Worm (Caenorhabditis elegans) whole organism, young adult: Measurements from ENCODE around the gene srx-90.
A peak's percentile ranks its signal among the peaks of the same experiment; 100 is the strongest.

Experiments used
- B0336.3 ChIP-seq: fragments of 200-800 bp; sonication (Bioruptor generic); IDR thresholded peaks from 2 replicates; pipeline ENCODE4 v1.3.6; 2022; ENCODE audit warnings: missing genetic modification characterization, missing compliant biosample characterization
- F22D6.2 ChIP-seq: sonication (generic microtip); optimal IDR thresholded peaks from 2 replicates; lab custom pipeline; 2016; ENCODE audit warnings: mild to moderate bottlenecking, missing genetic modification characterization, missing compliant biosample characterization
- F49E8.2 ChIP-seq: sonication (generic microtip); optimal IDR thresholded peaks from 3 replicates; lab custom pipeline; 2017; ENCODE audit warnings: missing genetic modification characterization, mild to moderate bottlenecking, missing compliant biosample characterization, antibody characterized with exemption, moderate library complexity; ENCODE audit not compliant: insufficient read depth
- F55B11.4 ChIP-seq: sonication (generic microtip); optimal IDR thresholded peaks from 2 replicates; lab custom pipeline; 2016; ENCODE audit warnings: missing compliant biosample characterization, missing genetic modification characterization, borderline replicate concordance; ENCODE audit not compliant: insufficient read depth
- K11D2.4 ChIP-seq: fragments of 200-800 bp; sonication (Bioruptor generic); IDR thresholded peaks from 2 replicates; pipeline ENCODE4 v1.3.6; 2022; ENCODE audit warnings: missing genetic modification reagents, missing genetic modification characterization, missing compliant biosample characterization
- K12H6.12 ChIP-seq: fragments of 200-800 bp; sonication (Bioruptor generic); optimal IDR thresholded peaks from 2 replicates; lab custom pipeline; 2018; ENCODE audit warnings: mild to moderate bottlenecking, missing genetic modification characterization, missing compliant biosample characterization
- Y56A3A.18 ChIP-seq: fragments of 200-800 bp; sonication (Bioruptor generic); IDR thresholded peaks from 2 replicates; pipeline ENCODE4 v1.3.6; 2022; ENCODE audit warnings: missing genetic modification reagents, missing genetic modification characterization, missing compliant biosample characterization
- Y67H2A.10 ChIP-seq: fragments of 200-800 bp; sonication (Bioruptor generic); conservative IDR thresholded peaks from 2 replicates; pipeline ENCODE4 v1.3.6; 2022; ENCODE audit warnings: missing genetic modification reagents, missing genetic modification characterization, missing compliant biosample characterization
- Y95B8A.8 ChIP-seq: fragments of 200-800 bp; sonication (Bioruptor generic); IDR thresholded peaks from 2 replicates; pipeline ENCODE4 v1.3.6; 2022; ENCODE audit warnings: missing genetic modification reagents, missing genetic modification characterization, missing compliant biosample characterization
- akir-1 ChIP-seq: fragments of 200-800 bp; sonication (Bioruptor generic); optimal IDR thresholded peaks from 2 replicates; lab custom pipeline; 2018; ENCODE audit warnings: mild to moderate bottlenecking, missing genetic modification characterization, moderate library complexity, missing compliant biosample characterization
- aptf-2 ChIP-seq: fragments of 200-800 bp; sonication (Bioruptor generic); conservative IDR thresholded peaks from 2 replicates; pipeline ENCODE4 v1.3.6; 2022; ENCODE audit warnings: missing genetic modification reagents, missing genetic modification characterization, missing compliant biosample characterization
- atf-7 ChIP-seq: sonication (generic microtip); optimal IDR thresholded peaks from 2 replicates; lab custom pipeline; 2017; ENCODE audit warnings: mild to moderate bottlenecking, missing genetic modification characterization, missing compliant biosample characterization
- cebp-1 ChIP-seq, 2 experiments: fragments of 200-800 bp in 1 of 2; sonication (Bioruptor generic) in 1 of 2; sonication (generic microtip) in 1 of 2; IDR thresholded peaks in 1 of 2; optimal IDR thresholded peaks in 1 of 2; 2 replicates each; pipeline versions ENCODE4 v1.3.6 to Lab custom; 2017 to 2022; ENCODE audit warnings: missing compliant biosample characterization in 2 of 2, missing genetic modification characterization in 2 of 2, mild to moderate bottlenecking in 1 of 2, missing genetic modification reagents in 1 of 2, moderate library complexity in 1 of 2
- cebp-2 ChIP-seq: fragments of 200-800 bp; sonication (Bioruptor generic); IDR thresholded peaks from 2 replicates; pipeline ENCODE4 v1.3.6; 2022; ENCODE audit warnings: missing genetic modification characterization, missing compliant biosample characterization
- ceh-100 ChIP-seq: fragments of 200-800 bp; sonication (Bioruptor generic); IDR thresholded peaks from 2 replicates; pipeline ENCODE4 v1.3.6; 2022; ENCODE audit warnings: missing genetic modification reagents, missing genetic modification characterization, missing compliant biosample characterization
- ceh-27 ChIP-seq: fragments of 200-800 bp; sonication (Bioruptor generic); optimal IDR thresholded peaks from 2 replicates; lab custom pipeline; 2018; ENCODE audit warnings: mild to moderate bottlenecking, missing genetic modification characterization, moderate library complexity, missing compliant biosample characterization
- ceh-40 ChIP-seq: fragments of 200-800 bp; sonication (Bioruptor generic); IDR thresholded peaks from 2 replicates; pipeline ENCODE4 v1.3.6; 2022; ENCODE audit warnings: missing genetic modification characterization, missing compliant biosample characterization
- ceh-91 ChIP-seq: fragments of 200-800 bp; sonication (Bioruptor generic); IDR thresholded peaks from 2 replicates; pipeline ENCODE4 v1.3.6; 2022; ENCODE audit warnings: missing genetic modification reagents, missing genetic modification characterization, missing compliant biosample characterization
- dox-1 ChIP-seq: fragments of 200-800 bp; sonication (Bioruptor generic); IDR thresholded peaks from 2 replicates; pipeline ENCODE4 v1.3.6; 2022; ENCODE audit warnings: missing genetic modification reagents, missing genetic modification characterization, missing compliant biosample characterization
- dpff-1 ChIP-seq: sonication (generic microtip); optimal IDR thresholded peaks from 2 replicates; lab custom pipeline; 2017; ENCODE audit warnings: mild to moderate bottlenecking, missing genetic modification characterization, missing compliant biosample characterization
- egl-44 ChIP-seq: fragments of 200-800 bp; sonication (Bioruptor generic); IDR thresholded peaks from 2 replicates; pipeline ENCODE4 v1.3.6; 2022; ENCODE audit warnings: missing genetic modification reagents, missing genetic modification characterization, missing compliant biosample characterization
- gei-17 ChIP-seq: fragments of 200-800 bp; sonication (Bioruptor generic); optimal IDR thresholded peaks from 2 replicates; lab custom pipeline; 2018; ENCODE audit warnings: mild to moderate bottlenecking, missing genetic modification characterization, missing compliant biosample characterization
- hmg-1.2 ChIP-seq: fragments of 200-800 bp; sonication (Bioruptor generic); IDR thresholded peaks from 2 replicates; pipeline ENCODE4 v1.3.6; 2022; ENCODE audit warnings: missing genetic modification reagents, missing genetic modification characterization, missing compliant biosample characterization
- let-526 ChIP-seq: fragments of 200-800 bp; sonication (Bioruptor generic); IDR thresholded peaks from 2 replicates; pipeline ENCODE4 v1.3.6; 2022; ENCODE audit warnings: missing genetic modification reagents, missing genetic modification characterization, missing compliant biosample characterization
- let-607 ChIP-seq, 2 experiments: fragments of 200-800 bp in 1 of 2; sonication (Bioruptor generic) in 1 of 2; sonication (generic microtip) in 1 of 2; optimal IDR thresholded peaks; 2 replicates each; lab custom pipeline; 2016 to 2018; ENCODE audit warnings: mild to moderate bottlenecking in 2 of 2, missing compliant biosample characterization in 2 of 2, missing genetic modification characterization in 2 of 2, moderate library complexity in 2 of 2, missing genotype in 1 of 2
- lin-40 ChIP-seq: sonication (generic microtip); optimal IDR thresholded peaks from 2 replicates; lab custom pipeline; 2016; ENCODE audit warnings: missing genetic modification characterization, mild to moderate bottlenecking, missing compliant biosample characterization, missing genotype, missing genetic modification reagents
- lin-54 ChIP-seq: fragments of 200-800 bp; sonication (Bioruptor generic); optimal IDR thresholded peaks from 2 replicates; lab custom pipeline; 2018; ENCODE audit warnings: mild to moderate bottlenecking, missing genetic modification characterization, missing compliant biosample characterization
- madf-10 ChIP-seq: sonication (generic microtip); optimal IDR thresholded peaks from 2 replicates; lab custom pipeline; 2016; ENCODE audit warnings: mild to moderate bottlenecking, missing genetic modification characterization, missing compliant biosample characterization
- madf-6 ChIP-seq: fragments of 200-800 bp; sonication (Bioruptor generic); IDR thresholded peaks from 2 replicates; pipeline ENCODE4 v1.3.6; 2022; ENCODE audit warnings: missing genetic modification reagents, missing genetic modification characterization, missing compliant biosample characterization
- mxl-1 ChIP-seq: sonication (generic microtip); optimal IDR thresholded peaks from 2 replicates; lab custom pipeline; 2016; ENCODE audit warnings: missing genetic modification characterization, missing compliant biosample characterization
- nfyb-1 ChIP-seq: fragments of 200-800 bp; sonication (Bioruptor generic); IDR thresholded peaks from 2 replicates; pipeline ENCODE4 v1.3.6; 2022; ENCODE audit warnings: missing genetic modification reagents, missing genetic modification characterization, missing compliant biosample characterization
- nhr-90 ChIP-seq: sonication (generic microtip); optimal IDR thresholded peaks from 2 replicates; lab custom pipeline; 2016; ENCODE audit warnings: missing genotype, mild to moderate bottlenecking, missing genetic modification characterization, missing compliant biosample characterization
- pbrm-1 ChIP-seq: fragments of 200-800 bp; sonication (Bioruptor generic); IDR thresholded peaks from 2 replicates; pipeline ENCODE4 v1.3.6; 2022; ENCODE audit warnings: missing genetic modification reagents, missing genetic modification characterization, missing compliant biosample characterization
- repo-1 ChIP-seq: sonication (generic microtip); optimal IDR thresholded peaks from 2 replicates; lab custom pipeline; 2017; ENCODE audit warnings: mild to moderate bottlenecking, missing genetic modification characterization, missing compliant biosample characterization
- snpc-1.3 ChIP-seq: sonication (generic microtip); optimal IDR thresholded peaks from 2 replicates; lab custom pipeline; 2017; ENCODE audit warnings: missing genetic modification characterization, mild to moderate bottlenecking, missing compliant biosample characterization, antibody characterized with exemption, moderate library complexity, missing genotype, missing genetic modification reagents; ENCODE audit not compliant: insufficient read depth
- snpc-4 ChIP-seq, 5 experiments: fragments of 150-350 bp in 1 of 5; sonication (generic microtip) in 4 of 5; optimal IDR thresholded peaks; 2 replicates each; lab custom pipeline; 2014 to 2018; ENCODE audit warnings: missing genetic modification characterization in 5 of 5, missing biosample characterization in 3 of 5, antibody characterized with exemption in 2 of 5, mild to moderate bottlenecking in 2 of 5, missing compliant biosample characterization in 2 of 5, missing genotype in 2 of 5, moderate library complexity in 2 of 5, missing genetic modification reagents in 1 of 5
- tbp1 ChIP-seq: fragments of 200-800 bp; sonication (Bioruptor generic); optimal IDR thresholded peaks from 2 replicates; lab custom pipeline; 2018; ENCODE audit warnings: mild to moderate bottlenecking, missing genetic modification characterization, missing compliant biosample characterization
- unc-130 ChIP-seq: sonication (generic microtip); optimal IDR thresholded peaks from 2 replicates; lab custom pipeline; 2016; ENCODE audit warnings: missing genetic modification reagents, missing genetic modification characterization, missing compliant biosample characterization
- unc-62 ChIP-seq: fragments of 150-350 bp; optimal IDR thresholded peaks from 2 replicates; lab custom pipeline; 2014; ENCODE audit warnings: missing biosample characterization, missing genetic modification reagents, missing genetic modification characterization
- xnd-1 ChIP-seq: sonication (generic microtip); optimal IDR thresholded peaks from 2 replicates; lab custom pipeline; 2016; ENCODE audit warnings: missing genotype, missing genetic modification reagents, missing genetic modification characterization, missing compliant biosample characterization
- ztf-26 ChIP-seq: sonication (generic microtip); optimal IDR thresholded peaks from 2 replicates; lab custom pipeline; 2017; ENCODE audit warnings: missing genetic modification characterization, missing compliant biosample characterization
- ztf-3 ChIP-seq: fragments of 200-800 bp; sonication (Bioruptor generic); optimal IDR thresholded peaks from 2 replicates; lab custom pipeline; 2018; ENCODE audit warnings: mild to moderate bottlenecking, missing genetic modification characterization, missing compliant biosample characterization
- ztf-6 ChIP-seq: fragments of 200-800 bp; sonication (Bioruptor generic); IDR thresholded peaks from 2 replicates; pipeline ENCODE4 v1.3.6; 2022; ENCODE audit warnings: missing genetic modification reagents, missing genetic modification characterization, missing compliant biosample characterization

The srx-90 gene

ce11 chrV:11580826-11581225 lies at the start of gene srx-90:
srx-90 (plus strand) TSS chrV:11581126.
- TF ChIP-seq cebp-1 (GFP tag; IDR thresholded peaks at IDR 0.05; lab: Robert Waterston, UW), result no peak
- TF ChIP-seq cebp-1 (tag; optimal IDR thresholded peaks at IDR 0.05; lab: Kevin White, UChicago), result no peak
- no peak for TF ChIP-seq ceh-100
- TF ChIP-seq mxl-1 (tag; lab: Kevin White, UChicago), result no peak
- TF ChIP-seq dpff-1, result no peak
- TF ChIP-seq K12H6.12 (tag; lab: Kevin White, UChicago), result no peak
- no peak for TF ChIP-seq nfyb-1 (GFP tag; lab: Robert Waterston, UW)
- no peak for TF ChIP-seq cebp-2 (GFP tag; lab: Robert Waterston, UW)
- no peak for TF ChIP-seq atf-7
- no peak for TF ChIP-seq lin-40 (tag; lab: Kevin White, UChicago)
- no peak for TF ChIP-seq ztf-6 (GFP tag; lab: Robert Waterston, UW)
- TF ChIP-seq ceh-91 (GFP tag; lab: Robert Waterston, UW), result no peak
- TF ChIP-seq xnd-1, result no peak
- TF ChIP-seq Y56A3A.18, result no peak
- no peak for TF ChIP-seq tbp1 (GFP tag; lab: Kevin White, UChicago)
- no peak for TF ChIP-seq ceh-27 (GFP tag; lab: Kevin White, UChicago)
- no peak for TF ChIP-seq akir-1 (GFP tag; lab: Kevin White, UChicago)
- no peak for TF ChIP-seq hmg-1.2 (GFP tag; lab: Robert Waterston, UW)
- TF ChIP-seq unc-130 (GFP tag; lab: Kevin White, UChicago), result no peak
- TF ChIP-seq, all 124 proteins: peak for 0

DNA sequence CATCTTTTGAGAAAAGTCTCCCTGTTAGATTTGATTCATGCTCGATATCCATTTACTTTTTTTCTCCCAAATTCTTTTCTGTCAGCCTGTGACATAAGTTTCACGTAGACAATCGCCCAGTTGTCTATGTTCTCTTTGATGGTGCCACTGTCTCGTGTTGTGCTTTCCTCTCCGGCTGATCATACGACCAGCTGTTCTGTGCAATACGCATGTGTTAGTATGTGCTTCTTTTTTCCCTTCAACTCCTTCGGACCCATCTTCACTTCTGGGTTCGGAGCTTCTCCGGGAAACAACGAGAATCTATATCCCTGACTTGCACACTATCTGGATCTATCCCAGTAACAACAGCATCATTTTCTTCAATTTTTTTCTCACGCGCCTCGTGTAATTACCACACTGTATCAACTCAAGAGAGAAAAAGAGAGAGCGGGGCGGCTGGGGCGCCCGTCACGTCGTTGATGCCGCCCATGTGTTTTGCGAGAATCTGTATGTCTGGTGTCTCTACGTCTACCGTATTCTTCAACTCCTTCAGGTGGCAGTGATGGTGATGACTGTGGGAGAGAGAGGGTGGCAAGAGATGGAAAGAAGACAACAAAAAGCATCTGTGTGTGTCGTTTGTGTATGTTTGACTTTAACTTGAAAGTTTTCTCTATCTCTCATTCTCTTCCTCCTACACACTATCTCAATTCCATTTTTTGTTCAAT lies 48.9 kb upstream of the srx-90 start:
- TF ChIP-seq nhr-90 (peak; percentile 84), F49E8.2 (tag; lab: Kevin White, UChicago) (no peak), ztf-26 (peak; percentile 70), cebp-1 (GFP tag; IDR thresholded peaks at IDR 0.05; lab: Robert Waterston, UW) (no peak), cebp-1 (tag; optimal IDR thresholded peaks at IDR 0.05; lab: Kevin White, UChicago) (peak; percentile 77), dox-1 (GFP tag; lab: Robert Waterston, UW) (peak; percentile 52; the same call in 1 of the 2 replicates), F22D6.2 (tag; lab: Kevin White, UChicago) (peak; percentile 85), repo-1 (peak; percentile 59), K12H6.12 (tag; lab: Kevin White, UChicago) (peak; percentile 76), unc-62 (GFP tag; lab: Kevin White, UChicago) (peak; percentile 65), lin-54 (GFP tag; lab: Kevin White, UChicago) (peak; percentile 8), atf-7 (peak; percentile 81), let-526 (GFP tag; lab: Robert Waterston, UW) (peak; percentile 26; the same call in 1 of the 2 replicates), pbrm-1 (0 out of 2 replicates have a peak, but pooled peaks have one; percentile 50), madf-10 (tag; lab: Kevin White, UChicago) (peak; percentile 55), F55B11.4 (no peak), madf-6 (GFP tag; lab: Robert Waterston, UW) (no peak), hmg-1.2 (GFP tag; lab: Robert Waterston, UW) (peak; percentile 78), Y67H2A.10 (0 out of 2 replicates have a peak, but pooled peaks have one; percentile 38), K11D2.4 (0 out of 2 replicates have a peak, but pooled peaks have one; percentile 8), gei-17 (peak; percentile 20), Y56A3A.18 (0 out of 2 replicates have a peak, but pooled peaks have one; percentile 39), egl-44 (GFP tag; lab: Robert Waterston, UW) (0 out of 2 replicates have a peak, but pooled peaks have one; percentile 57), ceh-40 (GFP tag; lab: Robert Waterston, UW) (no peak), ztf-6 (GFP tag; lab: Robert Waterston, UW) (peak; percentile 64; the same call in 1 of the 2 replicates), aptf-2 (GFP tag; lab: Robert Waterston, UW) (no peak), snpc-4 (GFP tag; optimal IDR thresholded peaks at IDR 0.05; lab: Kevin White, UChicago) (no peak), snpc-4 (tag; optimal IDR thresholded peaks at IDR 0.05; lab: Kevin White, UChicago) (peak in 3 of 4 experiments; percentile 10 to 58 (median 54)), B0336.3 (GFP tag; lab: Robert Waterston, UW) (peak; percentile 78), let-607 (tag; optimal IDR thresholded peaks at IDR 0.05; lab: Kevin White, UChicago) (peak in 1 of 2 experiments; percentile 64), ztf-3 (GFP tag; lab: Kevin White, UChicago) (peak; percentile 34), Y95B8A.8 (GFP tag; lab: Robert Waterston, UW) (no peak), snpc-1.3 (tag; lab: Kevin White, UChicago) (no peak)
